Fruit fly (Drosophila melanogaster) whole organism, embryonic: Measurements from ENCODE around the gene CG8191.

Experiments
- Antp ChIP-seq: fragments of 200-800 bp; sonication (Bioruptor generic); optimal IDR thresholded peaks from 3 replicates; lab custom pipeline; 2016; ENCODE audit warnings: missing biosample characterization, missing genetic modification characterization
- B-H2 ChIP-seq: fragments of 200-800 bp; sonication (Bioruptor generic); optimal IDR thresholded peaks from 2 replicates; lab custom pipeline; 2018; ENCODE audit warnings: missing biosample characterization, mild to moderate bottlenecking, missing genetic modification characterization
- Bdp1 ChIP-seq: fragments of 200-800 bp; sonication (Bioruptor generic); optimal IDR thresholded peaks from 3 replicates; lab custom pipeline; 2016; ENCODE audit warnings: missing biosample characterization, missing genetic modification characterization
- CG1024 ChIP-seq: fragments of 200-800 bp; sonication (Bioruptor generic); IDR thresholded peaks from 2 replicates; pipeline ENCODE4 v1.3.6; 2022; ENCODE audit warnings: missing biosample characterization, missing genetic modification characterization
- CG10565 ChIP-seq: fragments of 200-800 bp; sonication (Bioruptor generic); optimal IDR thresholded peaks from 3 replicates; lab custom pipeline; 2016; ENCODE audit warnings: missing biosample characterization, mild to moderate bottlenecking, missing genetic modification characterization
- CG11085 ChIP-seq: fragments of 200-800 bp; sonication (Bioruptor generic); IDR thresholded peaks from 2 replicates; pipeline ENCODE4 v1.3.6; 2022; ENCODE audit warnings: missing biosample characterization, missing genetic modification characterization
- CG12299 ChIP-seq: fragments of 200-800 bp; sonication (Bioruptor generic); optimal IDR thresholded peaks from 2 replicates; lab custom pipeline; 2018; ENCODE audit warnings: missing biosample characterization, mild to moderate bottlenecking, missing genetic modification characterization
- CG12391 ChIP-seq: fragments of 200-800 bp; sonication (Bioruptor generic); optimal IDR thresholded peaks from 3 replicates; lab custom pipeline; 2018; ENCODE audit warnings: missing biosample characterization, mild to moderate bottlenecking, missing genetic modification characterization, moderate library complexity
- CG1603 ChIP-seq: fragments of 200-800 bp; sonication (Bioruptor generic); optimal IDR thresholded peaks from 2 replicates; lab custom pipeline; 2019; ENCODE audit warnings: missing biosample characterization, mild to moderate bottlenecking, missing genetic modification characterization, moderate library complexity
- CG17568 ChIP-seq: fragments of 200-800 bp; sonication (Bioruptor generic); optimal IDR thresholded peaks from 2 replicates; lab custom pipeline; 2018; ENCODE audit warnings: missing biosample characterization, mild to moderate bottlenecking, missing genetic modification characterization, moderate library complexity
- CG17612 ChIP-seq: fragments of 200-800 bp; sonication (Bioruptor generic); IDR thresholded peaks from 2 replicates; pipeline ENCODE4 v1.3.6; 2022; ENCODE audit warnings: missing biosample characterization, missing genetic modification characterization
- CG1792 ChIP-seq: fragments of 200-800 bp; sonication (Bioruptor generic); optimal IDR thresholded peaks from 2 replicates; lab custom pipeline; 2016; ENCODE audit warnings: missing biosample characterization, missing genetic modification characterization
- CG2678 ChIP-seq: fragments of 200-800 bp; sonication (Bioruptor generic); optimal IDR thresholded peaks from 3 replicates; lab custom pipeline; 2019; ENCODE audit warnings: missing biosample characterization, mild to moderate bottlenecking, missing genetic modification characterization, moderate library complexity
- CG30403 ChIP-seq: fragments of 200-800 bp; sonication (Bioruptor generic); optimal IDR thresholded peaks from 3 replicates; lab custom pipeline; 2016; ENCODE audit warnings: missing biosample characterization, missing genetic modification characterization
- CG31388 ChIP-seq: fragments of 200-800 bp; sonication (Bioruptor generic); optimal IDR thresholded peaks from 2 replicates; lab custom pipeline; 2016; ENCODE audit warnings: missing biosample characterization, missing genetic modification characterization
- CG34224 ChIP-seq: fragments of 200-800 bp; sonication (Bioruptor generic); IDR thresholded peaks from 3 replicates; pipeline ENCODE4 v1.3.6; 2022; ENCODE audit warnings: missing biosample characterization, missing genetic modification characterization; ENCODE audit not compliant: partially characterized antibody
- CG4730 ChIP-seq: fragments of 200-800 bp; sonication (Bioruptor generic); IDR thresholded peaks from 2 replicates; pipeline ENCODE4 v1.3.6; 2022; ENCODE audit warnings: missing biosample characterization, missing genetic modification characterization
- CG7839 ChIP-seq: fragments of 200-800 bp; sonication (Bioruptor generic); optimal IDR thresholded peaks from 3 replicates; lab custom pipeline; 2018; ENCODE audit warnings: missing biosample characterization, mild to moderate bottlenecking, missing genetic modification characterization, moderate library complexity
- CG8765 ChIP-seq: fragments of 200-800 bp; sonication (Bioruptor generic); IDR thresholded peaks from 2 replicates; pipeline ENCODE4 v1.3.6; 2022; ENCODE audit warnings: missing biosample characterization, missing genetic modification characterization
- CG9817 ChIP-seq: fragments of 200-800 bp; sonication (Bioruptor generic); optimal IDR thresholded peaks from 2 replicates; lab custom pipeline; 2018; ENCODE audit warnings: missing biosample characterization, mild to moderate bottlenecking, missing genetic modification characterization, moderate library complexity
- CG9876 ChIP-seq: fragments of 200-800 bp; sonication (Bioruptor generic); optimal IDR thresholded peaks from 2 replicates; lab custom pipeline; 2016; ENCODE audit warnings: missing biosample characterization, missing genetic modification characterization
- Chrac-16 ChIP-seq: fragments of 200-800 bp; sonication (Bioruptor generic); optimal IDR thresholded peaks from 3 replicates; lab custom pipeline; 2016; ENCODE audit warnings: missing biosample characterization, missing genetic modification characterization
- D19A ChIP-seq: fragments of 200-800 bp; optimal IDR thresholded peaks from 3 replicates; lab custom pipeline; 2019; ENCODE audit warnings: missing biosample characterization, mild to moderate bottlenecking, missing genetic modification characterization, moderate library complexity
- D19B ChIP-seq: fragments of 200-800 bp; sonication (Bioruptor generic); optimal IDR thresholded peaks from 2 replicates; lab custom pipeline; 2017; ENCODE audit warnings: missing biosample characterization, mild to moderate bottlenecking, missing genetic modification characterization
- Dad ChIP-seq: fragments of 200-800 bp; sonication (Bioruptor generic); optimal IDR thresholded peaks from 3 replicates; lab custom pipeline; 2016; ENCODE audit warnings: missing biosample characterization, missing genetic modification characterization
- Dfd ChIP-seq, 2 experiments: fragments of >200 bp; optimal IDR thresholded peaks; 2 replicates each; lab custom pipeline; 2017; ENCODE audit warnings: missing biosample characterization in 2 of 2, missing genetic modification characterization in 2 of 2
- HLH54F ChIP-seq: fragments of 200-800 bp; sonication (Bioruptor generic); optimal IDR thresholded peaks from 3 replicates; lab custom pipeline; 2016; ENCODE audit warnings: missing biosample characterization, missing genetic modification characterization
- Hr78 ChIP-seq, 2 experiments: fragments of 200-800 bp in 1 of 2; fragments of >200 bp in 1 of 2; sonication (Bioruptor generic) in 1 of 2; optimal IDR thresholded peaks; 2 replicates each; lab custom pipeline; 2017 to 2019; ENCODE audit warnings: missing biosample characterization in 2 of 2, missing genetic modification characterization in 2 of 2, mild to moderate bottlenecking in 1 of 2, moderate library complexity in 1 of 2
- MTF-1 ChIP-seq: fragments of 200-800 bp; sonication (Bioruptor generic); optimal IDR thresholded peaks from 2 replicates; lab custom pipeline; 2018; ENCODE audit warnings: missing biosample characterization, mild to moderate bottlenecking, missing genetic modification characterization, borderline replicate concordance
- Med ChIP-seq: fragments of 200-800 bp; sonication (Bioruptor generic); peaks from one replicate; lab custom pipeline; 2016; ENCODE audit warnings: missing biosample characterization, missing genetic modification characterization, mild to moderate bottlenecking, inconsistent platforms, moderate library complexity
- Opbp ChIP-seq: fragments of 200-800 bp; sonication (Bioruptor generic); IDR thresholded peaks from 3 replicates; pipeline ENCODE4 v1.3.6; 2022; ENCODE audit warnings: missing biosample characterization, missing genetic modification characterization; ENCODE audit not compliant: partially characterized antibody
- Pdp1 ChIP-seq, 2 experiments: fragments of 200-800 bp; sonication (Bioruptor generic); optimal IDR thresholded peaks; 3 replicates each; lab custom pipeline; 2016; ENCODE audit warnings: missing biosample characterization in 2 of 2, missing genetic modification characterization in 2 of 2, mild to moderate bottlenecking in 1 of 2, moderate library complexity in 1 of 2
- Side ChIP-seq: fragments of 200-800 bp; sonication (Bioruptor generic); optimal IDR thresholded peaks from 2 replicates; lab custom pipeline; 2016; ENCODE audit warnings: missing biosample characterization, missing genetic modification characterization
- cad ChIP-seq: fragments of >200 bp; optimal IDR thresholded peaks from 2 replicates; lab custom pipeline; 2017; ENCODE audit warnings: missing biosample characterization, missing genetic modification characterization
- danr ChIP-seq: fragments of 200-800 bp; sonication (Bioruptor generic); IDR thresholded peaks from 2 replicates; pipeline ENCODE4 v1.3.6; 2022; ENCODE audit warnings: missing biosample characterization, missing genetic modification characterization
- dati ChIP-seq: fragments of 200-800 bp; sonication (Bioruptor generic); IDR thresholded peaks from 2 replicates; pipeline ENCODE4 v1.3.6; 2022; ENCODE audit warnings: missing biosample characterization, missing genetic modification characterization
- dysf ChIP-seq: fragments of 200-800 bp; sonication (Bioruptor generic); IDR thresholded peaks from 3 replicates; pipeline ENCODE4 v1.3.6; 2022; ENCODE audit warnings: missing biosample characterization, missing genetic modification characterization
- fd102C ChIP-seq: fragments of 200-800 bp; sonication (Bioruptor generic); optimal IDR thresholded peaks from 2 replicates; lab custom pipeline; 2018; ENCODE audit warnings: missing biosample characterization, mild to moderate bottlenecking, missing genetic modification characterization, moderate library complexity
- grn ChIP-seq: fragments of 200-800 bp; sonication (Bioruptor generic); optimal IDR thresholded peaks from 3 replicates; lab custom pipeline; 2017; ENCODE audit warnings: missing biosample characterization, missing genetic modification characterization
- lmd ChIP-seq: fragments of 200-800 bp; sonication (Bioruptor generic); IDR thresholded peaks from 2 replicates; pipeline ENCODE4 v1.3.6; 2022; ENCODE audit warnings: missing biosample characterization, missing genetic modification characterization
- nmo ChIP-seq: fragments of 200-800 bp; sonication (Bioruptor generic); optimal IDR thresholded peaks from 2 replicates; lab custom pipeline; 2018; ENCODE audit warnings: missing biosample characterization, mild to moderate bottlenecking, missing genetic modification characterization, moderate library complexity
- pfk ChIP-seq: fragments of 200-800 bp; sonication (Bioruptor generic); optimal IDR thresholded peaks from 2 replicates; lab custom pipeline; 2018; ENCODE audit warnings: missing biosample characterization, mild to moderate bottlenecking, missing genetic modification characterization, moderate library complexity
- phol ChIP-seq: fragments of 200-800 bp; sonication (Bioruptor generic); optimal IDR thresholded peaks from 3 replicates; lab custom pipeline; 2018; ENCODE audit warnings: missing biosample characterization, mild to moderate bottlenecking, missing genetic modification characterization, moderate library complexity
- tup ChIP-seq: fragments of 200-800 bp; sonication (Bioruptor generic); optimal IDR thresholded peaks from 2 replicates; lab custom pipeline; 2016; ENCODE audit warnings: missing biosample characterization, mild to moderate bottlenecking, missing genetic modification characterization, moderate library complexity
- unpg ChIP-seq: fragments of 200-800 bp; sonication (Bioruptor generic); optimal IDR thresholded peaks from 3 replicates; lab custom pipeline; 2018; ENCODE audit warnings: missing biosample characterization, mild to moderate bottlenecking, missing genetic modification characterization, moderate library complexity
- usp ChIP-seq: fragments of >200 bp; optimal IDR thresholded peaks from 2 replicates; lab custom pipeline; 2017; ENCODE audit warnings: missing biosample characterization, missing genetic modification characterization
- wdn ChIP-seq: fragments of 200-800 bp; sonication (Bioruptor generic); IDR thresholded peaks from 2 replicates; pipeline ENCODE4 v1.3.6; 2022; ENCODE audit warnings: missing biosample characterization, missing genetic modification characterization
- zen ChIP-seq: fragments of 200-800 bp; sonication (Bioruptor generic); optimal IDR thresholded peaks from 3 replicates; lab custom pipeline; 2018; ENCODE audit warnings: missing biosample characterization, mild to moderate bottlenecking, missing genetic modification characterization, moderate library complexity
- zfh2 ChIP-seq: fragments of 200-800 bp; sonication (Bioruptor generic); optimal IDR thresholded peaks from 2 replicates; lab custom pipeline; 2016; ENCODE audit warnings: missing biosample characterization, missing genetic modification characterization

Gene CG8191

dm6 chrX:15738890-15739550 is 7.0 kb downstream of the CG8191 start, which contains the start of the genes CG11679 and CG8206 (continued):
- TF ChIP-seq dati (no peak), pfk (no peak), CG2678 (tag; lab: Kevin White, UChicago) (peak; percentile 60), MTF-1 (GFP tag; lab: Kevin White, UChicago) (no peak), usp (GFP tag; lab: Kevin White, UChicago) (no peak), CG17612 (GFP tag; lab: Robert Waterston, UW) (no peak), zfh2 (GFP tag; lab: Kevin White, UChicago) (peak; percentile 47), Med (GFP tag; lab: Kevin White, UChicago) (peak; percentile 91), Chrac-16 (GFP tag; lab: Kevin White, UChicago) (peak; percentile 24), nmo (GFP tag; lab: Kevin White, UChicago) (peak; percentile 58), Bdp1 (no peak), CG10565 (GFP tag; lab: Kevin White, UChicago) (no peak), lmd (GFP tag; lab: Robert Waterston, UW) (peak; percentile 33; the same call in 1 of the 2 replicates), wdn (no peak), Antp (GFP tag; lab: Kevin White, UChicago) (peak; percentile 59), Dad (GFP tag; lab: Kevin White, UChicago) (peak; percentile 27), tup (GFP tag; lab: Kevin White, UChicago) (no peak), CG1792 (GFP tag; lab: Kevin White, UChicago) (no peak), CG12299 (tag; lab: Kevin White, UChicago) (no peak), CG11085 (GFP tag; lab: Robert Waterston, UW) (no peak), Hr78 (GFP tag; optimal IDR thresholded peaks at IDR 0.05; lab: Kevin White, UChicago) (no peak), unpg (GFP tag; lab: Kevin White, UChicago) (peak; percentile 15), CG4730 (GFP tag; lab: Robert Waterston, UW) (no peak), Pdp1 (GFP tag; optimal IDR thresholded peaks at IDR 0.05; lab: Kevin White, UChicago) (peak; percentile 38 to 62), D19B (GFP tag; lab: Kevin White, UChicago) (no peak), B-H2 (GFP tag; lab: Kevin White, UChicago) (peak; percentile 1), zen (no peak), Side (no peak), fd102C (GFP tag; lab: Kevin White, UChicago) (no peak), phol (tag; lab: Kevin White, UChicago) (peak; percentile 55), CG30403 (GFP tag; lab: Kevin White, UChicago) (peak; percentile 53), Opbp (GFP tag; lab: Robert Waterston, UW) (no peak), HLH54F (GFP tag; lab: Kevin White, UChicago) (peak; percentile 39), CG12391 (peak; percentile 44), CG1603 (tag; lab: Kevin White, UChicago) (peak; percentile 62), danr (GFP tag; lab: Robert Waterston, UW) (no peak), CG9876 (GFP tag; lab: Kevin White, UChicago) (no peak), CG8765 (GFP tag; lab: Robert Waterston, UW) (no peak), CG31388 (GFP tag; lab: Kevin White, UChicago) (no peak), CG17568 (GFP tag; lab: Kevin White, UChicago) (no peak), CG9817 (peak; percentile 55), dysf (GFP tag; lab: Robert Waterston, UW) (peak; percentile 41; the same call in 1 of the 3 replicates), grn (no peak), CG7839 (tag; lab: Kevin White, UChicago) (peak; percentile 49), cad (GFP tag; lab: Kevin White, UChicago) (no peak), CG1024 (GFP tag; lab: Robert Waterston, UW) (no peak), Dfd (GFP tag; optimal IDR thresholded peaks at IDR 0.05; lab: Kevin White, UChicago) (no peak), D19A (tag; lab: Kevin White, UChicago) (no peak), CG34224 (GFP tag; lab: Robert Waterston, UW) (no peak)
